Fruit fly (Drosophila melanogaster): ENCODE measurements around the gene CG31674.
A peak's percentile ranks its signal among the peaks of the same experiment; 100 is the strongest.

Gene CG31674

DNA sequence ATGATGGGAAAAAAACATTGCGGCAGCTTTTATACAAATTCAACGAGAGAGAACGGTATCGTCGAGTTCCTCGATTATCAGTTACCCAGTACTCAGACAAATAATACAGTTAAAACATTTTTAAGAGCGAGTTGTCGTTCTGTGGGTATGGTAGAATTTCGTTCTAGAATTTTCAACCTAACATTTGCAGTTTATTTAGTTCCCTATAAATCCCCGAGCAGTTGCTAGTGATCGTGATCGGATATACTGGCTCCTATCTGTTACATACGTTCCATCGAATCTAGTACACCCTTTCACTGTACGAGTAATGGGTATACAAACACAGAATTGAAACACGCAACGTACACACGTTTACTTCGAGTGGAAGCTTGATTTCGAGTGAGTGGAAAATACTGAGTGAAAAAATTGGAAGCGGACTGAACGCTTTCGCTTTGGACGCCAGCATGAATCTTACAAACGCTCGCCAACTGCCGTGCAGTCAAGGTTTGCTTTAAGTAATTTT is 33.8 kb downstream of the CG31674 start, which contains the start of gene CG9338 (continued):
- TF ChIP-seq eve (GFP tag; optimal IDR thresholded peaks at IDR 0.05) (peak in 1 of 2 experiments; percentile 97), da (GFP tag; optimal IDR thresholded peaks at IDR 0.05) (peak; percentile 67), GATAe (GFP tag; conservative IDR thresholded peaks at IDR 0.05) (peak; percentile 80), Drgx (GFP tag; IDR thresholded peaks at IDR 0.05) (peak; percentile 92), nerfin-2 (GFP tag; IDR thresholded peaks at IDR 0.05; ENCODE audit: partially characterized antibody) (peak; percentile 19; the same call in 1 of the 2 replicates), CG1602 (GFP tag; optimal IDR thresholded peaks at IDR 0.05) (peak; percentile 64), CG2889 (GFP tag; IDR thresholded peaks at IDR 0.05) (peak; percentile 43; the same call in 1 of the 3 replicates), CG9817 (tag; optimal IDR thresholded peaks at IDR 0.05) (peak; percentile 69), CG18011 (GFP tag; optimal IDR thresholded peaks at IDR 0.05) (peak; percentile 70), chn (GFP tag; optimal IDR thresholded peaks at IDR 0.05) (peak; percentile 75), CG12942 (GFP tag; optimal IDR thresholded peaks at IDR 0.05) (peak; percentile 58), h (optimal IDR thresholded peaks at IDR 0.05) (no peak), CG9876 (GFP tag; optimal IDR thresholded peaks at IDR 0.05) (peak; percentile 46), CG8359 (GFP tag; optimal IDR thresholded peaks at IDR 0.05; ENCODE audit: borderline replicate concordance) (peak; percentile 85), ap (GFP tag; IDR thresholded peaks at IDR 0.05) (peak; percentile 42; the same call in 1 of the 2 replicates), CG15479 (GFP tag; optimal IDR thresholded peaks at IDR 0.05) (no peak), Nf-YC (tag; optimal IDR thresholded peaks at IDR 0.05) (peak; percentile 89), CG12071 (GFP tag; optimal IDR thresholded peaks at IDR 0.05) (peak; percentile 91), Ptx1 (GFP tag; IDR thresholded peaks at IDR 0.05) (peak; percentile 85), CG4707 (GFP tag; optimal IDR thresholded peaks at IDR 0.05) (peak; percentile 11), Doc3 (GFP tag; IDR thresholded peaks at IDR 0.05; ENCODE audit: partially characterized antibody) (no peak), CG8281 (tag; optimal IDR thresholded peaks at IDR 0.05) (peak; percentile 76), CG1832 (GFP tag; optimal IDR thresholded peaks at IDR 0.05) (no peak), CG6683 (GFP tag; optimal IDR thresholded peaks at IDR 0.05) (peak; percentile 88), dimm (GFP tag; IDR thresholded peaks at IDR 0.05) (no peak), pnt (GFP tag; optimal IDR thresholded peaks at IDR 0.05) (peak; percentile 77), CG13894 (tag; optimal IDR thresholded peaks at IDR 0.05) (peak; percentile 90), CG7963 (GFP tag; IDR thresholded peaks at IDR 0.05; ENCODE audit: partially characterized antibody) (0 out of 3 replicates have a peak, but pooled peaks have one; percentile 46), Sox102F (GFP tag; optimal IDR thresholded peaks at IDR 0.05) (peak; percentile 79), CG11695 (GFP tag; IDR thresholded peaks at IDR 0.05) (peak; percentile 95), Blimp-1 (GFP tag; optimal IDR thresholded peaks at IDR 0.05) (peak; percentile 93), CG15696 (tag; optimal IDR thresholded peaks at IDR 0.05) (peak; percentile 74), CG6791 (GFP tag; IDR thresholded peaks at IDR 0.05; ENCODE audit: partially characterized antibody) (no peak; the same call in 2 of the 3 replicates), C15 (GFP tag; IDR thresholded peaks at IDR 0.05) (peak; percentile 17; the same call in 1 of the 3 replicates), Rfx (GFP tag; IDR thresholded peaks at IDR 0.05) (peak; percentile 85), CG17802 (tag; optimal IDR thresholded peaks at IDR 0.05) (peak; percentile 71), CG8924 (tag; optimal IDR thresholded peaks at IDR 0.05) (no peak), CG33557 (GFP tag; optimal IDR thresholded peaks at IDR 0.05) (peak; percentile 33), Asciz (GFP tag; optimal IDR thresholded peaks at IDR 0.05) (peak; percentile 91), CG7556 (GFP tag; optimal IDR thresholded peaks at IDR 0.05) (peak; percentile 86), CG12155 (GFP tag; optimal IDR thresholded peaks at IDR 0.05) (peak; percentile 96), CG9797 (GFP tag; optimal IDR thresholded peaks at IDR 0.05) (peak; percentile 37), Fer2 (tag; optimal IDR thresholded peaks at IDR 0.05) (peak; percentile 82), CG15011 (GFP tag; optimal IDR thresholded peaks at IDR 0.05) (peak; percentile 89), CG2199 (GFP tag; IDR thresholded peaks at IDR 0.05) (peak; percentile 86), corto (GFP tag; optimal IDR thresholded peaks at IDR 0.05) (peak; percentile 76), Dref (GFP tag; IDR thresholded peaks at IDR 0.05) (no peak), Ravus (GFP tag; IDR thresholded peaks at IDR 0.05) (peak; percentile 47; the same call in 1 of the 2 replicates), Xbp1 (GFP tag; optimal IDR thresholded peaks at IDR 0.05) (peak; percentile 69)

All from whole organism, embryonic.